Worm (Caenorhabditis elegans) whole organism, L2 larva: ENCODE data around the gene W09G12.10.

Experiments used
- R02D3.7 ChIP-seq: fragments of 150-350 bp; optimal IDR thresholded peaks from 2 replicates; lab custom pipeline; 2014; ENCODE audit warnings: missing biosample characterization, missing genetic modification characterization
- ama-1 ChIP-seq: fragments of 150-350 bp; optimal IDR thresholded peaks from 2 replicates; lab custom pipeline; 2018; ENCODE audit warnings: inconsistent platforms
- ceh-16 ChIP-seq: fragments of 150-350 bp; optimal IDR thresholded peaks from 2 replicates; lab custom pipeline; 2014; ENCODE audit warnings: missing biosample characterization, missing genetic modification characterization
- mab-5 ChIP-seq: fragments of 150-350 bp; optimal IDR thresholded peaks from 2 replicates; lab custom pipeline; 2014; ENCODE audit warnings: missing biosample characterization, missing genetic modification characterization
- sem-4 ChIP-seq: fragments of 150-350 bp; optimal IDR thresholded peaks from 2 replicates; lab custom pipeline; 2014; ENCODE audit warnings: missing biosample characterization, missing genetic modification reagents, missing genetic modification characterization
- skn-1 ChIP-seq: sonication (generic microtip); optimal IDR thresholded peaks from 2 replicates; lab custom pipeline; 2017; ENCODE audit warnings: missing biosample characterization, missing genetic modification characterization
- ztf-4 ChIP-seq: fragments of 150-350 bp; optimal IDR thresholded peaks from 2 replicates; lab custom pipeline; 2014; ENCODE audit warnings: missing biosample characterization, missing genetic modification characterization

DNA sequence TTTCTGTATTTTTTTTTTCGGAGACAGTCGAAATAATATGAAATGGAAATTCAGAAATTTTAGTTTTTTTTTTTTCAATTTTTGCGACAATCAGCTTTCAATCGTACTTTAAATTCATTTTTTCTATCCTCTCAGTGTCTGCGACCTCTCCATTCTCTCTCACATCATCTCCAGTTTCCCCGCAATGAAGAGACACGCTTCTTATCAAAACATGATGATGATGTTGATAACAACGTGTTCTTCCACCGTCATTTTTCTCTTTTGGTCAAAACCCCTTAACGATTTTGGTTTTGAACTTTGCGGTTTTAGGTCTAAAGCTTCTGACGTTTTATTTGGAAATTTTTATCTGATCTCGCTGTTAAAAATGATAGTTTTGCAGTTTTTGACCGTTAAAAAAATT is 11.8 kb downstream of the W09G12.10 start:
- TF ChIP-seq skn-1 = no peak
- TF ChIP-seq ama-1 = no peak
- TF ChIP-seq R02D3.7 (tag; lab: Kevin White, UChicago) = no peak
- no peak for TF ChIP-seq sem-4 (tag; lab: Kevin White, UChicago)
- TF ChIP-seq ztf-4 (tag; lab: Kevin White, UChicago) = no peak
- no peak for TF ChIP-seq ceh-16 (tag; lab: Kevin White, UChicago)
- no peak for TF ChIP-seq mab-5
